Fruit fly (Drosophila melanogaster): ENCODE results near the gene Pfdn1.

The Pfdn1 gene

DNA sequence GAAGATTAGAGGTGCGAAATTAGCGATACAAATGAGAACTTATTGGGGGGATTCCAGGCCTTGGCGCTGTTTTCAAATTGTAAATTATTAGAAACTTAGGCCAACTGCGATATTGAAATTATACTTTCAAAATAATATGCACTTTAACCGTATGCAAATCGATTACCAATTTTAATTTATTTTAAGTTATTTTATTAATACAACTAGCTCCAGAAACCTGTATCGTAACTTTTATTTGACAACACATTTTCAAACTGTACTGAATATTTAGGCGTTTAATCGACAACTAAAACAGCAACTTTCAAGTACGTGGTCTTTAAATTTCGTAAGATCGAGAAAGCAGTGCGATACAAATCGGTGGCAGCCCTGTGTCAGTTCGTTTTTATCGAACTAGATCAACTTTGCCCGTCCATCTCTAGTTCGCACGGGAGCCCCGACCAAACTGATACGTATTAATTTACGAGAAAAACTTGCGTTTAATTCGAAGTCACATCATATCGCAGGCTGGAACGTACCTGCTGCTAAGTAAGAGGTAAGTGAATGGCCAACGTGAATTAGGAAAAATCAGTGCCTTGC is 1.9 kb downstream of the Pfdn1 start, which contains the start of the genes CG9154 and Kr-h2 (continued):
- TF ChIP-seq CG12219 (GFP tag; optimal IDR thresholded peaks at IDR 0.05) (no peak), Awh (GFP tag; IDR thresholded peaks at IDR 0.05) (no peak), sens (GFP tag) (peak; percentile 88), cwo (GFP tag; optimal IDR thresholded peaks at IDR 0.05) (peak; percentile 31), E2f2 (GFP tag; IDR thresholded peaks at IDR 0.05) (peak; percentile 87), Mad (GFP tag; optimal IDR thresholded peaks at IDR 0.05) (no peak), Drgx (GFP tag; IDR thresholded peaks at IDR 0.05) (peak; percentile 39), dmrt99B (tag; optimal IDR thresholded peaks at IDR 0.05) (peak; percentile 23), lbe (GFP tag; optimal IDR thresholded peaks at IDR 0.05) (no peak), CG10543 (GFP tag; optimal IDR thresholded peaks at IDR 0.05) (peak; percentile 62), CG16863 (GFP tag; optimal IDR thresholded peaks at IDR 0.05) (no peak), slbo (GFP tag; IDR thresholded peaks at IDR 0.05) (peak; percentile 31; the same call in 1 of the 2 replicates), CG8924 (tag; optimal IDR thresholded peaks at IDR 0.05) (peak; percentile 47), Fer2 (tag; optimal IDR thresholded peaks at IDR 0.05) (peak; percentile 37), trem (tag; optimal IDR thresholded peaks at IDR 0.05) (peak; percentile 73), Dip2 (GFP tag; IDR thresholded peaks at IDR 0.05) (no peak), CG17802 (tag; optimal IDR thresholded peaks at IDR 0.05) (peak; percentile 11), CG2712 (tag; optimal IDR thresholded peaks at IDR 0.05) (peak; percentile 50), dm (GFP tag; optimal IDR thresholded peaks at IDR 0.05) (peak; percentile 26), jigr1 (GFP tag; IDR thresholded peaks at IDR 0.05) (peak; percentile 54; the same call in 1 of the 3 replicates), Hand (GFP tag; optimal IDR thresholded peaks at IDR 0.05) (no peak), tna (GFP tag; IDR thresholded peaks at IDR 0.05; ENCODE audit: partially characterized antibody) (peak; percentile 44; the same call in 1 of the 2 replicates), fu2 (GFP tag; optimal IDR thresholded peaks at IDR 0.05) (peak; percentile 4), pan (optimal IDR thresholded peaks at IDR 0.05) (no peak), pan (GFP tag; optimal IDR thresholded peaks at IDR 0.05 in 1 of 2, IDR thresholded peaks at IDR 0.05 in 1 of 2) (peak in 1 of 2 experiments; percentile 41), CG3995 (GFP tag; optimal IDR thresholded peaks at IDR 0.05) (peak; percentile 3), CG30403 (GFP tag; optimal IDR thresholded peaks at IDR 0.05) (peak; percentile 48), Neu2 (GFP tag; optimal IDR thresholded peaks at IDR 0.05; ENCODE audit: borderline replicate concordance) (no peak), vvl (GFP tag; IDR thresholded peaks at IDR 0.05) (peak; percentile 47; the same call in 1 of the 2 replicates), CG10274 (GFP tag; optimal IDR thresholded peaks at IDR 0.05) (no peak), CG31365 (tag; optimal IDR thresholded peaks at IDR 0.05) (peak; percentile 90), abd-A (tag; optimal IDR thresholded peaks at IDR 0.05) (no peak), CG11085 (GFP tag; IDR thresholded peaks at IDR 0.05) (no peak), aop (GFP tag; IDR thresholded peaks at IDR 0.05) (no peak), Dbx (GFP tag; IDR thresholded peaks at IDR 0.05) (no peak), CG1024 (GFP tag; IDR thresholded peaks at IDR 0.05) (no peak), Meics (GFP tag; optimal IDR thresholded peaks at IDR 0.05) (peak; percentile 32), zen (tag; optimal IDR thresholded peaks at IDR 0.05) (peak; percentile 34), ranshi (GFP tag; IDR thresholded peaks at IDR 0.05) (no peak), lov (optimal IDR thresholded peaks at IDR 0.05) (no peak), lov (GFP tag; IDR thresholded peaks at IDR 0.05) (no peak), CG9876 (GFP tag; optimal IDR thresholded peaks at IDR 0.05) (no peak), Ets65A (GFP tag) (peak; percentile 94), vnd (GFP tag; IDR thresholded peaks at IDR 0.05; ENCODE audit: partially characterized antibody) (peak; percentile 68), rib (GFP tag; IDR thresholded peaks at IDR 0.05) (no peak), CG3726 (GFP tag; IDR thresholded peaks at IDR 0.05) (no peak), trh (GFP tag; optimal IDR thresholded peaks at IDR 0.05) (no peak), CG33557 (GFP tag; optimal IDR thresholded peaks at IDR 0.05) (no peak)

All from whole organism, embryonic.